Worm (Caenorhabditis elegans): Measurements from ENCODE around the gene str-160.

DNA sequence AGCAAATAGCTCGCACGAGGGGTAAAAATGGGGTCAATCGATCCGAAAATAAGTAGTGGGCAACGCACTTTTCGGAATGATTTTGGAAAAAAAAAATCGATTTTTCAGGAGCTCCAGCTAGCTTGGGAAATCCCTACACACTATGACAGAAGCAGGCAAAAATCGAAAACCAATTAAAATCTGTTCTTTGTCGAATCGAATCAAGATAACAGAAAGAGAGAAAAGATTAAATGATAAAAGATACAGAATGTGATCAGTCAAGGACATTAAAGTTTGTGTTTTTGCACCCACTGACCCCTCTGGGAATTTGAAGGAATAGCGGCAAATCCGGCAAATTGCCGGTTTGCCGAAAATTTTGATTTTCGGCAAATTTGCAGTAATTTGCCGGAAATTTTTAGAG, 32.8 kb downstream of the str-160 start:
- TF ChIP-seq nhr-23 (tag; optimal IDR thresholded peaks at IDR 0.05): no peak
- TF ChIP-seq ceh-82 (tag; optimal IDR thresholded peaks at IDR 0.05): no peak
- no peak for TF ChIP-seq nhr-237 (tag; optimal IDR thresholded peaks at IDR 0.05)
- TF ChIP-seq ceh-16 (tag; optimal IDR thresholded peaks at IDR 0.05): no peak
- TF ChIP-seq ztf-4 (tag; optimal IDR thresholded peaks at IDR 0.05): no peak
- TF ChIP-seq nhr-10 (tag; optimal IDR thresholded peaks at IDR 0.05): no peak
- no peak for TF ChIP-seq blmp-1 (tag; optimal IDR thresholded peaks at IDR 0.05; ENCODE audit: insufficient read depth)
- TF ChIP-seq ztf-11 (tag; optimal IDR thresholded peaks at IDR 0.05): no peak
- TF ChIP-seq dmd-4 (tag; optimal IDR thresholded peaks at IDR 0.05): no peak

Measured in whole organism, L2 larva.